Worm (Caenorhabditis elegans) whole organism, L4/young adult: Measurements from ENCODE around the gene ssq-4.

Experiments
- W03F9.2 ChIP-seq: fragments of 150-350 bp; optimal IDR thresholded peaks from 2 replicates; lab custom pipeline; 2014; ENCODE audit warnings: missing biosample characterization, missing genetic modification characterization
- dao-5 ChIP-seq: sonication (generic microtip); optimal IDR thresholded peaks from 2 replicates; lab custom pipeline; 2016; ENCODE audit warnings: missing genotype, missing genetic modification characterization, moderate library complexity, missing compliant biosample characterization
- him-1 ChIP-seq: sonication (generic microtip); optimal IDR thresholded peaks from 2 replicates; lab custom pipeline; 2016; ENCODE audit warnings: missing genotype, missing genetic modification reagents, missing genetic modification characterization, missing compliant biosample characterization

DNA sequence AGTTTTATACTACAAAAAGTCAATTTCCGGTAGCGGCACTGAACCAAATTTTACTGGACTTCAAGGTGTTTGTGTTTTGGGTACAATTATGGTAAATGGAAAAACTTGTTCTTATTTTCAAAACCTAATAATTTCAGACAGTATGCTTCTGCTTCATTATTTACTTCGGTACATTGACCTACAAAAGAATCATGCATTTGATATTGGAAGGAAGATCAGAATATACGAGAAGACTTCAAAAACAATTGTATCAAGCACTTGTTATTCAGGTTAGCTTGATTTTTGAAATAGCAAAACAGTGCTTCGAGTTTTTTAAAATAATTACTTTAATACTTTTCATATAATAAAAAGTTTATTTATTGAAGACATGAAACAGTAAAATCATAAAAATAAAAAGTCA, 23.2 kb upstream of the ssq-4 start:
- TF ChIP-seq him-1 (tag; lab: Kevin White, UChicago) (no peak), dao-5 (tag; lab: Kevin White, UChicago) (no peak), W03F9.2 (tag; lab: Kevin White, UChicago) (no peak)
